Worm (Caenorhabditis elegans): ENCODE data around the gene cng-1.

- no peak for TF ChIP-seq ztf-11 (tag; optimal IDR thresholded peaks at IDR 0.05)
- no peak for TF ChIP-seq egl-27 (tag; optimal IDR thresholded peaks at IDR 0.05)
Observed at ce11 chrV:15060595-15060994, 29.3 kb upstream of the cng-1 start.
